Worm (Caenorhabditis elegans) whole organism, L4/young adult: ENCODE measurements around the gene F29F11.20.

Experiments used
- W03F9.2 ChIP-seq: fragments of 150-350 bp; optimal IDR thresholded peaks from 2 replicates; lab custom pipeline; 2014; ENCODE audit warnings: missing biosample characterization, missing genetic modification characterization
- dao-5 ChIP-seq: sonication (generic microtip); optimal IDR thresholded peaks from 2 replicates; lab custom pipeline; 2016; ENCODE audit warnings: missing genotype, missing genetic modification characterization, moderate library complexity, missing compliant biosample characterization
- him-1 ChIP-seq: sonication (generic microtip); optimal IDR thresholded peaks from 2 replicates; lab custom pipeline; 2016; ENCODE audit warnings: missing genotype, missing genetic modification reagents, missing genetic modification characterization, missing compliant biosample characterization

Gene F29F11.20

DNA sequence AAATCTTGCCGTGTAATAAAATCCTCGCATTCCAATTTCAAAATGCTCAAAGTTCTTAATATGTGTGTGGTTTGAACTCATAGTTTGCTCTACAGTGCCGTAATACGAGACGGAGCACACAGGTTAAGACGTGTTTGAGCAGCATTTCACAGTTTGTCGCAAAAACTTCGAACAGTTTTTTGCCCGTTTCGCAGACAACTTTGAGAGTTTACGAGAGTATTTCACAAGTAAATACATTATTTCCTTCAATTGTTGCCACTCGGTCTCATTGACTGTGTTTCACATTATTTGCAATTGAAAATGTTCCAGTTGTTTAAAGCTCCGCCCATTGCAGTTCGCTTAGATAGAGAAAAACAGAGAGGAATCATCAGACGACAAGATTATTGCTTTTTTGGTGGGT lies at the start of gene F29F11.20:
TSS of gene F29F11.20 (plus strand) at position 301 of the 400 bp plus-strand sequence.
- TF ChIP-seq dao-5 (tag; lab: Kevin White, UChicago) (no peak), him-1 (tag; lab: Kevin White, UChicago) (no peak), W03F9.2 (tag; lab: Kevin White, UChicago) (no peak)

DNA sequence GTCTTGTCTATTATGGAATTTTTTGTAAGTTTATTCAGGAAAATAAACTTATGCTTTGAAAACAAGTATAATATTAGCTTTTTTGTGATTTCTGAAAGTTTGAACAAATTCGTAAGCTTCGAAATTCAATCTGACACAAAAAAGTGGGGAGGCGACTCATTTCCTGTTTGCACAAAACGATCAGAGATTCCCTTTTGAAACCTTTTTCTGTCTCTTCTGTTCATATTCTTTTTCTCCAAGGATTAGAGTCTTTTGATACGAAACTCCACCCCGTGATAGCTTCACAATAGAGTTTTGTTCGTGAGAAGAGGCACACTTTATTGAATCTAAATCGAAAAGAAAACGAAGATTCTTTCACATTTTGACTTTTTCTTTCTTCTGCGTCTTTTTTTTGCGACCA lies 46.7 kb upstream of the F29F11.20 start:
- no peak for TF ChIP-seq him-1 (tag; lab: Kevin White, UChicago)

DNA sequence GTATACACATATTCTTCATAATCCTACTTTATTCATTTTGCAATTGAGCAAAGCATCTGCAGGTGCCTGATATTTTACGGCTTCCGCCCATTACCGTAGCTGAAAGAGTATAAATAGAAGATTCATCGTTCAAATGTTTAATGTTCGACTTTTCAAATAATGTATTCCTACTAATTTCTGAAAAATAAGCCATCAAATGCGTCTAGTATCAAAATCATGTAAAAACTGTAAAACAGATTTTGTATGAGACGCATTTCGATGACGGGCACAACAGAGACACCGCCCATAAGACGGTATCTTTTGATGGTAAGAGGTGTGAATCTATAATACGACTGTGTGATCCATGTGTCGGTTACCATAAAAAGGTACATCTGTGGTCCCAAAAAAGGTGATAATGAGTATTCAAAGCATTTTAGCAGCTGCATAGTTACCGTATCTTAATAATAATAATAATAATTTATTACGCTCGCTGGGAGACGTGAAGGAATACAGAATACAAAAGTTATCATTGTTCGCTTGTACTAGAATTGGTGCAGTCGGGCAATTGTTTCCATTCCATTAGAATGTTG lies 40.6 kb upstream of the F29F11.20 start, which contains the start of the genes C32C4.3 and C32C4.16:
TSS of gene C32C4.3 (minus strand) at position 101 of the 569 bp plus-strand sequence.
TSS of gene C32C4.16 (plus strand) at position 519 of the 569 bp plus-strand sequence.
- TF ChIP-seq dao-5 (tag; lab: Kevin White, UChicago) (no peak), W03F9.2 (tag; lab: Kevin White, UChicago) (no peak), him-1 (tag; lab: Kevin White, UChicago) (no peak)

DNA sequence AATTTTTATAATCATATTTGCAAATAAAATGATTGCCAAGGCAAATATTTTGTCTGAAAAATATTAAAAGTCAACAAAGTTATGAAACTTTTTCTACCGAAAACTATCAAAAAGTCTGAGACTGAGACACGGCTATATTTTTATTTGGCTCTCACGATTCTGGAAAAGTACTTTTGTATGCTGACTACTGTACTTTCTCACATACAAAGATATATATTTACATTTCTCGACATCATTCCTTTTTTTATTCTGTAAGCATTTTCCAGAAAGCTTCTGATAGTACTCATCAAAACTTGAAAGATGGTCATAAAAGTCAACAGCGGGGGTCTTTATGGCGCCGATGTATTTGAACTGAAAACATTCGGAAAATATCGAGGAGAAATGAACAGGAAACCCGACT lies 39.6 kb upstream of the F29F11.20 start, which contains the start of gene aqp-6:
TSS of gene aqp-6 (plus strand) at position 301 of the 400 bp plus-strand sequence.
- TF ChIP-seq him-1 (tag; lab: Kevin White, UChicago) (no peak), dao-5 (tag; lab: Kevin White, UChicago) (no peak), W03F9.2 (tag; lab: Kevin White, UChicago) (no peak)

DNA sequence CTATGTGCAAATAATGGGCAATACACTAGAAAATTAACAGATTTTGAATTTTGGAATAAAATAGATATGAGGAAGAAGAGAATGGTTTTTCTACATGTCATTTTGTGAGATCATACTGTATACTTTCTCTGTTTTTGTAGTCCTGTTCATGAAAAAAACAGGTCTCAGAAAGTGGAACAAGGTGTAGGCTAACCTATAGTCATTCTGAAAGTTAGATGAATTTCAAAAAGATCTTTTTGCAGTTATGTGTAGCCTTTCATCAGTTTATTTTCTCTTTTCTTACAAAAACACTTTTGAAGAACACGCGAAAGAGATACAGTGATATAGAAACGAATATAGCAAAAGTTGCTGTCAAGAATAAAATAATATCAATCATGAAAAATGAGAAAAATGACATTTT lies 33.5 kb upstream of the F29F11.20 start, which contains the start of gene ugt-35:
TSS of gene ugt-35 (minus strand) at position 101 of the 400 bp plus-strand sequence.
- TF ChIP-seq him-1 (tag; lab: Kevin White, UChicago) (no peak), W03F9.2 (tag; lab: Kevin White, UChicago) (no peak), dao-5 (tag; lab: Kevin White, UChicago) (no peak)

DNA sequence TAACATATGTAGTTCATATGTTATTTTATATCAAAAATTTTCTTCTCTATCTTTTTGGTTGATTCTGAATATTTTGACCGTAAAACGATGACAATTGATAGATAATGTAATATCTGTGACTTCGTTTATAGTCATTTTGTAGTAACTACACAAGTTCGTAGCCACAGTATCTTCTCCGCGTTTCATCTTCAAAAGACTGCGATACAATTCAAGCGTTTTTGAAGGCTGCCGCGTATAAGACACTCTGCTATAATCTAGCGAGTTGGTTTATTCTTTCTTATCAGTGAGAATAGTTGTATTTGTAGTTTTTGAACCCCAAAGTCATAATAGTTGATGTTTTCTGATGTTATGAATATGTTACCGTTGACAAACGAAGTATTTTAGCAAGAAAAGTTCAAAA lies 30.7 kb upstream of the F29F11.20 start, which contains the start of gene ugt-34:
TSS of gene ugt-34 (minus strand) at position 21 of the 400 bp plus-strand sequence.
- TF ChIP-seq him-1 (tag; lab: Kevin White, UChicago) (no peak), W03F9.2 (tag; lab: Kevin White, UChicago) (no peak), dao-5 (tag; lab: Kevin White, UChicago) (no peak)

DNA sequence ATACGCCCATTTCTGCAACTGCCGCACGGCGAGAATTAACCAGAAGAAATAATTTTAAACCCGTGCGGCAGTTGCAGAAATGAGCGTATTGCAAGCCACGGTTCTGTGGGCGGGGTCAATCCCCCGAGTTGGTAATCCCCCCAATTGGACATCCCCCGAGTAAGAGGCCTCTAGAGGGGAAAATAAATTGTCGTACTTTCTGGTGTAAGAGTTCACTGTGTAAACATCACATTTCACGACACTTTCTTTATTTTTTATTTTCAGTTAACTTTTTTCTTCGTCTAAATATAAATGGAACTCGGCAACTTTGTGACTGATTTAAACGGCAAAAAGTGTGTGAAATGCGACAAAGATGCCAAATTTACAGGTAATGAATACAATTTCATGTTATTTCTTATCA lies 29.7 kb upstream of the F29F11.20 start, which contains the start of gene tut-2:
TSS of gene tut-2 (plus strand) at position 277 of the 400 bp plus-strand sequence.
- no peak for TF ChIP-seq dao-5 (tag; lab: Kevin White, UChicago)
- no peak for TF ChIP-seq W03F9.2 (tag; lab: Kevin White, UChicago)
- no peak for TF ChIP-seq him-1 (tag; lab: Kevin White, UChicago)

DNA sequence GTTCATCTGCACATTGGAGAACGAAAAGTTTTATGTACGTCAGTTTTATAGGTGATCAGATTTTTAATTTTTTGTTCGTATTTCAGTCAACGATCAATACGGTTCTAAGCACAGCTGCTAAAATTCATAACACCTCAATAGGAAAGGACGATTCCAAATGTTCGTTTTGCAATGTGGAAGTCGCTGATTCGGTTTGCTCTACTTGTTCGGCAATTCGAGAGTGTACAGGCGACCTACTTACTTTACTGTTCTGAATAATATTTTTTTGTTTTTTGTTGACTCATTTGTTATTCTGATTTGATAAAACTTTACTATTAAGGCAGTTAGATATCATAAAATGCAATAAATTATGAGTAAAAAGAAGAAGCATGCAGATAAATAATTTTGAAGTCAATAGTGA lies 28.4 kb upstream of the F29F11.20 start:
- no peak for TF ChIP-seq W03F9.2 (tag; lab: Kevin White, UChicago)
- TF ChIP-seq him-1 (tag; lab: Kevin White, UChicago), result no peak
- no peak for TF ChIP-seq dao-5 (tag; lab: Kevin White, UChicago)

DNA sequence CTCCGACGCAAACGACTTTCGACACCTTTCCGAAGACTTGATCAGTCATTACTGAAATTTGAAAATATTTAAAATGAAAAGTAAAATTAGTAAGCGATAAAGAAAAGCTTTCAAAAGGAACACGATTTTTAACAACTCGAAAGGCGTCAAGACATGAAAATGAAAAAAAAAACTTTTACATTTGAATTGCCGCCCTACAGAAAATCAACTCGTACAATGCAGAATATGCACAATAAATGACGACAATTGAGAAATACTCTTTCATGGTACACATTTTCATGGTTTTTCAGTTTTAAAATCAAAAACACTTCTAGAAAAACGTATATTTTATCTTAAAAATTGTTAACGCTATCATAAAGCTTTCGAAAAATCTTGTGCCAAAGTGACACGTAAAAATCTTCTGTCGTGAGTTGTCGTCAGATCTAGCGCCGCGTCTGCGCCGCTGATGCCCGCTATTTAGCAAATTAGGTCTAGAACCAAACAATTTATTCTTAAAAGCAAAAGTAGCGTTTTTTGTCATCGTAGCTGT lies 26.2 kb upstream of the F29F11.20 start, which contains the start of gene sqv-4:
TSS of gene sqv-4 (minus strand) at position 51 of the 529 bp plus-strand sequence.
- TF ChIP-seq dao-5 (tag; lab: Kevin White, UChicago) (no peak), W03F9.2 (tag; lab: Kevin White, UChicago) (peak; percentile 32)

DNA sequence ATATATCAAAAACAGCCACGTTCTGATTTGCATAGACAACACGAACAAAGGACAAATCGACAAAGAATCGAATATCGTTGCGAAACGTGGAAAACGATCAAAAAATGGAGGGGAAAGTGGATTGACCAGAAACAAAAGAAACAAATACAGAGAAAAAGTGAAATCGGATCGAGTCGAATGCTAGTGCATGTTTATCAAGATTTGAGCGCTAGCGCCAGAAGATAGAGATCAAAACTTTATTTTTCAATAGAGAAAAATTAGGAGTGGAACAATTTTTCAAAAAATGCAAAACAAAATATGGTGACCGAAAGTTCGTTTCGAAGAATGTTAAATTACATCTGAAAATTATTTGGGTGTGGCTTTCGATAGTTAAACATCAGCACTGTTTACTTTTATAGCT lies 25.7 kb upstream of the F29F11.20 start:
- no peak for TF ChIP-seq him-1 (tag; lab: Kevin White, UChicago)
- TF ChIP-seq dao-5 (tag; lab: Kevin White, UChicago), result no peak
- TF ChIP-seq W03F9.2 (tag; lab: Kevin White, UChicago), result no peak

DNA sequence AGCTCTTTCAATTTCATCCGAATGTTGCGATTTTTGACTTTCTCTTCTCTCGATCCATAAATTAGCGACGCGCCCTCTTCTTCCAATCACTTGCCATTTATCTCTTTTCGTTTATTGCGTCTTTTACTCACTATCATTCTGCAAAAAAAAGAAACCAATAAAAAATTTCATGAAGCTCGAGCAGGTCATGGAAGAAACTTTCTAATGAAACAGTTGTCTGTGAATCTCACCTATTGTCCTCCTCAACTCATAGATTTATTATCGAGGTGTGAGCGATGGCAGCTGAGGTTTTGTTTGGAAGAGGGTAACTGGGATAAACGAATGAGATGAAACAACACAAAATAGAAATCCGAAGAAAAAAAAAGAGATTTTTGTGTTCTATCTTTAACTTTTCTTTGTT lies 23.4 kb upstream of the F29F11.20 start:
- no peak for TF ChIP-seq him-1 (tag; lab: Kevin White, UChicago)
- TF ChIP-seq W03F9.2 (tag; lab: Kevin White, UChicago), result no peak
- no peak for TF ChIP-seq dao-5 (tag; lab: Kevin White, UChicago)

DNA sequence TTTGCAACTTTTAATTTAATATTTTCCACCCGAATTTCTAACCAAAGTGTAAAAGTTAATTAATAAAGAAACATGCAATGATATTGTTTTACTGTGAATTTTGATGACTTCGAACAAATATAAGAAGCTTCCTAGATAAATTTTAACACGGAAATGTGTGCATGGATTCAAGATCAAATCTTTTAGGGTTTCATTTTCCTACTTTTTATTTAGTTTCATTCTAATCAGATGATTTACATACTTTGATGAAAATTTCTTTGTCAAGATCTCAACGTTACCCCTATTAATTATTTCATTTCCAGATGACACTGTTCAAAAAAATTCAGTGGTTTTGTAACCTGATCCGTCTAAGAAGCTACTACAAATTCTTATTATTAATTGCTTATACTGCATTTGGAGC lies 20.4 kb upstream of the F29F11.20 start, which contains the start of gene twk-12:
TSS of gene twk-12 (plus strand) at position 301 of the 400 bp plus-strand sequence.
- TF ChIP-seq dao-5 (tag; lab: Kevin White, UChicago) (no peak), him-1 (tag; lab: Kevin White, UChicago) (no peak), W03F9.2 (tag; lab: Kevin White, UChicago) (no peak)

DNA sequence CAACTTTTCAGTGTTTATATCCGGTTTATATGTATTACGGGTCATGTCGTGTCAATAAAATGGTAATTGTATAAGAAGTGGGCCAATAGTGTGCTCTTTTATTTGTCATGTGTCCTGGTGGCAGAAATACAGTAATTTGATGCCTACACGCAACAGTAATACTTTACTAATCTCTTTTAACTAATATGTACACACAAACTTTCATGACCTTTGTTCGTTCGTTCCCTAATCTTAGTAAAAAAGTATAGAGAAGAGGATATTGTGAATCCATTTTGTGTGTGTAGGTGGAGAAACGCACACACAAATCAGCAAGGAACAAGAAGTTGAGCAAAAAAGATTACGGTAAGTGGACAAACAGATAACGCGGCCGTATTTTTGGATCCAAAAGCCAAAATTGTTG lies 16.9 kb upstream of the F29F11.20 start:
- no peak for TF ChIP-seq him-1 (tag; lab: Kevin White, UChicago)
- no peak for TF ChIP-seq W03F9.2 (tag; lab: Kevin White, UChicago)
- TF ChIP-seq dao-5 (tag; lab: Kevin White, UChicago), result no peak
